Fruit fly (Drosophila melanogaster): ENCODE results near the gene Acp62F.

DNA sequence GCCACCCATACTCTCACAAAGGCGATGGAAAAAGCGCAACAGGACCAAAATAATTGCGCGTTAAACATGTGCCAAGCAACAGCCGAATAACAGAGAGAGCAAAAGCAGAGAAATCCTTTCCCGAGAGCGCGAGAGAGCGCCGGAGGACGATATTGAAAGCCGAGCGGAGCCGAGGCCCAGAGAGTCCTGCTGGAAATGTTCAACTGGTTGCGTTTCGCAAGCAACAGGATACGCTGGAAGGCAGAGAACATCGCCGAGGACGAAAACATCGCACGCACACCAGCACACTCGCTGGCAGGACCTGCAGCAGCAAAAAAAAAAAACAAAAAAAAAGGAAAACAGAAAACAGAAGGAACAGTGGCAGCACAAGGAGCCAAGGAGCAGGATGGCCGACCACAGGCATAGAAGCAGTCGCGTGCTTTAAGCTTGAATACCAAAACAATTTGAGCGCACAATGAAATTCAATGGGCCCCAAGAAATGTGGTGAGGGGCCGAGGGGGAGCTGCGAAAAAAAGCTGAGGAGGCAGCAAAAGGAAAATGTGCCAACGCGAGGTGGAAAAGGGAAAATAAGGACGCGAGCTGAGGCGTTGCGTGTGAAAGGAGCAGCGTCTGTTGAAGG is 26.8 kb upstream of the Acp62F start:
- TF ChIP-seq CG5204 (GFP tag; optimal IDR thresholded peaks at IDR 0.05) = no peak
- TF ChIP-seq tj (GFP tag; optimal IDR thresholded peaks at IDR 0.05) = no peak
- TF ChIP-seq Mnt (GFP tag; optimal IDR thresholded peaks at IDR 0.05) = no peak
- no peak for TF ChIP-seq cnc (optimal IDR thresholded peaks at IDR 0.05)
- no peak for TF ChIP-seq CG11617 (GFP tag; optimal IDR thresholded peaks at IDR 0.05)
- TF ChIP-seq toe (GFP tag; optimal IDR thresholded peaks at IDR 0.05) = no peak
- no peak for TF ChIP-seq Clk (GFP tag; optimal IDR thresholded peaks at IDR 0.05)
- no peak for TF ChIP-seq Hr96 (GFP tag; optimal IDR thresholded peaks at IDR 0.05)

All from whole organism, adult.